Worm (Caenorhabditis elegans): ENCODE measurements around the gene clik-1.
A peak's percentile ranks its signal among the peaks of the same experiment; 100 is the strongest.

Gene clik-1

ce11 chrV:6768452-6768929, at the start of gene clik-1, which contains the start of gene T25F10.1:
clik-1 (minus strand) TSS chrV:6768732.
T25F10.1 (plus strand) TSS chrV:6768502.
- TF ChIP-seq ceh-9 (tag; optimal IDR thresholded peaks at IDR 0.05): no peak
- no peak for TF ChIP-seq sox-2 (GFP tag; IDR thresholded peaks at IDR 0.05)
- no peak for TF ChIP-seq ceh-30 (tag; optimal IDR thresholded peaks at IDR 0.05)
- no peak for TF ChIP-seq nfya-1 (tag; optimal IDR thresholded peaks at IDR 0.05)
- no peak for TF ChIP-seq pqm-1 (tag; optimal IDR thresholded peaks at IDR 0.05)
- no peak for TF ChIP-seq tbx-7 (tag; optimal IDR thresholded peaks at IDR 0.05)
- TF ChIP-seq pha-2 (tag; optimal IDR thresholded peaks at IDR 0.05): no peak
- TF ChIP-seq ceh-34 (tag; optimal IDR thresholded peaks at IDR 0.05): peak; percentile 41
- TF ChIP-seq hlh-8 (tag; optimal IDR thresholded peaks at IDR 0.05): no peak
- TF ChIP-seq tbx-2 (tag; optimal IDR thresholded peaks at IDR 0.05): no peak
- TF ChIP-seq elt-4 (tag; optimal IDR thresholded peaks at IDR 0.05): no peak
- no peak for TF ChIP-seq pax-1 (tag; optimal IDR thresholded peaks at IDR 0.05)
- TF ChIP-seq unc-42 (tag; optimal IDR thresholded peaks at IDR 0.05): no peak
- TF ChIP-seq C38D4.7 (GFP tag; optimal IDR thresholded peaks at IDR 0.05): no peak
- TF ChIP-seq unc-55 (GFP tag; optimal IDR thresholded peaks at IDR 0.05): peak; percentile 7
- TF ChIP-seq T23F11.4 (GFP tag; optimal IDR thresholded peaks at IDR 0.05): no peak
- TF ChIP-seq hlh-6 (tag; optimal IDR thresholded peaks at IDR 0.05): no peak
- no peak for TF ChIP-seq fax-1 (tag; optimal IDR thresholded peaks at IDR 0.05)
- TF ChIP-seq unc-86 (tag; optimal IDR thresholded peaks at IDR 0.05): no peak
- no peak for TF ChIP-seq gmeb-2 (tag; optimal IDR thresholded peaks at IDR 0.05)
- TF ChIP-seq nhr-11 (tag; optimal IDR thresholded peaks at IDR 0.05): no peak
- no peak for TF ChIP-seq fkh-10 (GFP tag; optimal IDR thresholded peaks at IDR 0.05)
- peak; percentile 65 for TF ChIP-seq rnt-1 (tag; optimal IDR thresholded peaks at IDR 0.05)
- no peak for TF ChIP-seq ahr-1 (tag; optimal IDR thresholded peaks at IDR 0.05)
- TF ChIP-seq ceh-18 (tag; optimal IDR thresholded peaks at IDR 0.05): peak; percentile 89
- no peak for TF ChIP-seq ceh-14 (tag; optimal IDR thresholded peaks at IDR 0.05)
- no peak for TF ChIP-seq fkh-6 (tag; optimal IDR thresholded peaks at IDR 0.05)
- no peak for TF ChIP-seq ceh-24 (tag; optimal IDR thresholded peaks at IDR 0.05)
- TF ChIP-seq syd-9 (tag; optimal IDR thresholded peaks at IDR 0.05): no peak
- no peak for TF ChIP-seq pat-9 (tag; optimal IDR thresholded peaks at IDR 0.05)
- no peak for TF ChIP-seq madf-2 (tag; optimal IDR thresholded peaks at IDR 0.05)
- peak; percentile 19 for TF ChIP-seq F13H6.1 (tag; optimal IDR thresholded peaks at IDR 0.05)
- TF ChIP-seq ztf-16 (tag; optimal IDR thresholded peaks at IDR 0.05): no peak
- TF ChIP-seq sox-4 (tag; optimal IDR thresholded peaks at IDR 0.05): no peak

DNA sequence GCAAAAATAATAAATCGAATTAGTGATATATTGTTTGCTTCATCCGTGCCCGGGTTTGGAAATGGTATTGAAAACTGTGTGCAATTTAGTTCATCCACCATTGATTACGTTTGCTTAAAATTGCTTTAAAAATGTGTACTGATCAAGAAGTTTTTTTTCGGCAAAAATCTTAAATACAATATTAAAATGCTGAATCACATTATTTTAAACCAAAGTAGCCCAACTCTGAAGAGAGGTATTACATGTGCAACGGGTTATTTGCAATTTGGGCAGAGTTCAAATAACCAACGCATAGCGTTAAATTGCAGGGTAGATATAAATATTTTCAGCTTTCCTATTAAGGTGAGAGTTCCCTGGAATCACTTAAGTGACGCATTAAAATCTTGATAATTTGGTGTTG, 48.7 kb upstream of the clik-1 start, which contains the start of gene dmsr-14:
dmsr-14 (minus strand) TSS at position 101 of the 400 bp plus-strand sequence.
- TF ChIP-seq ceh-9 (tag; optimal IDR thresholded peaks at IDR 0.05): no peak
- TF ChIP-seq nhr-11 (tag; optimal IDR thresholded peaks at IDR 0.05): no peak
- TF ChIP-seq C08G9.2 (tag; optimal IDR thresholded peaks at IDR 0.05): no peak
- TF ChIP-seq ceh-31 (tag; optimal IDR thresholded peaks at IDR 0.05): no peak
- no peak for TF ChIP-seq unc-42 (tag; optimal IDR thresholded peaks at IDR 0.05)

ce11 chrV:6813862-6814261, 45.3 kb upstream of the clik-1 start:
- TF ChIP-seq ceh-48 (tag; optimal IDR thresholded peaks at IDR 0.05) (no peak), T23F11.4 (GFP tag; optimal IDR thresholded peaks at IDR 0.05) (no peak), gmeb-2 (tag; optimal IDR thresholded peaks at IDR 0.05) (no peak), che-1 (tag; optimal IDR thresholded peaks at IDR 0.05) (no peak), unc-3 (GFP tag; conservative IDR thresholded peaks at IDR 0.05) (no peak), unc-3 (tag; optimal IDR thresholded peaks at IDR 0.05) (no peak), hlh-13 (GFP tag; optimal IDR thresholded peaks at IDR 0.05) (no peak), pha-4 (tag; optimal IDR thresholded peaks at IDR 0.05) (no peak), ets-4 (tag; optimal IDR thresholded peaks at IDR 0.05) (no peak), nhr-232 (tag; optimal IDR thresholded peaks at IDR 0.05) (no peak), lin-11 (tag; optimal IDR thresholded peaks at IDR 0.05) (no peak), ceh-45 (GFP tag; IDR thresholded peaks at IDR 0.05) (no peak), eyg-1 (tag; optimal IDR thresholded peaks at IDR 0.05) (no peak), ceh-18 (tag; optimal IDR thresholded peaks at IDR 0.05) (no peak), rnt-1 (tag; optimal IDR thresholded peaks at IDR 0.05) (no peak), unc-55 (GFP tag; optimal IDR thresholded peaks at IDR 0.05) (no peak), mec-3 (tag; optimal IDR thresholded peaks at IDR 0.05; ENCODE audit: borderline replicate concordance) (no peak)
